Fruit fly (Drosophila melanogaster): Measurements from ENCODE around the gene Lgr4.

Gene Lgr4

DNA sequence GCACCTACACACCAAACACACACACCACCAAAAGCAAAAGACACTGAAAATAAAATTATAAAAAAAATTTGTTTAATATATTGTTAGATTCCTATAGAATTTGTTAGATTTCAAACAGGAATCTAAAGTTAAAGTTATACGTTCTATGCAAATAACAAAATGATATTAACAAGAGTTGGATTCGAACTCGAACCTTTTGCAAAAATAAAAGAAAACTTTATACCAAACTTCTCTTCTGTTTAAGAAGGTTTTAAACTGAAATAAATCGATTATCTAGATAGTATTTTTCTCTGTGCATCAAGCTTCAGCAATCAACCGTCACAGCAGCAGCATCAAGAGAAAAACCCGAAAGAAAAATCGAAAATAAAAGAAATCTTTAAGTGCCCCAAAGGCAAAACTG lies 37.5 kb upstream of the Lgr4 start (continued):
- TF ChIP-seq Hr3 (GFP tag; optimal IDR thresholded peaks at IDR 0.05) (no peak), C15 (GFP tag; IDR thresholded peaks at IDR 0.05) (no peak), toy (GFP tag; IDR thresholded peaks at IDR 0.05) (no peak), E2f2 (GFP tag; IDR thresholded peaks at IDR 0.05) (no peak), ham (GFP tag; IDR thresholded peaks at IDR 0.05) (no peak), bowl (GFP tag; IDR thresholded peaks at IDR 0.05) (no peak), Dref (GFP tag; IDR thresholded peaks at IDR 0.05) (no peak), Optix (GFP tag; IDR thresholded peaks at IDR 0.05) (no peak), NC2β (GFP tag; optimal IDR thresholded peaks at IDR 0.05) (no peak), emc (GFP tag; optimal IDR thresholded peaks at IDR 0.05) (no peak), CG17361 (GFP tag; IDR thresholded peaks at IDR 0.05) (peak; percentile 77; the same call in 2 of the 3 replicates), CG30403 (GFP tag; optimal IDR thresholded peaks at IDR 0.05) (peak; percentile 38), CG8388 (GFP tag; optimal IDR thresholded peaks at IDR 0.05) (peak; percentile 49), CG31388 (GFP tag; optimal IDR thresholded peaks at IDR 0.05) (no peak), gfzf (GFP tag; optimal IDR thresholded peaks at IDR 0.05) (no peak), tx (GFP tag; optimal IDR thresholded peaks at IDR 0.05) (no peak), Hr51 (GFP tag; optimal IDR thresholded peaks at IDR 0.05) (peak in 1 of 2 experiments; percentile 66), schlank (tag; optimal IDR thresholded peaks at IDR 0.05) (no peak), CG11093 (GFP tag; IDR thresholded peaks at IDR 0.05) (no peak), CG32767 (GFP tag; IDR thresholded peaks at IDR 0.05) (no peak), odd (GFP tag; optimal IDR thresholded peaks at IDR 0.05) (no peak), tgo (GFP tag; IDR thresholded peaks at IDR 0.05) (no peak), Poxn (GFP tag; IDR thresholded peaks at IDR 0.05) (no peak), corto (GFP tag; optimal IDR thresholded peaks at IDR 0.05) (no peak), ranshi (GFP tag; IDR thresholded peaks at IDR 0.05) (no peak), CG7928 (GFP tag; optimal IDR thresholded peaks at IDR 0.05) (no peak), CG2199 (GFP tag; IDR thresholded peaks at IDR 0.05) (no peak), Oli (tag; optimal IDR thresholded peaks at IDR 0.05) (peak; percentile 56), CG4424 (GFP tag; optimal IDR thresholded peaks at IDR 0.05) (peak; percentile 30), Sox102F (GFP tag; optimal IDR thresholded peaks at IDR 0.05) (peak; percentile 72), br (optimal IDR thresholded peaks at IDR 0.05) (no peak), phol (tag; optimal IDR thresholded peaks at IDR 0.05) (peak; percentile 63), gro (GFP tag; optimal IDR thresholded peaks at IDR 0.05) (no peak), wek (GFP tag; optimal IDR thresholded peaks at IDR 0.05) (no peak), CG9215 (GFP tag; IDR thresholded peaks at IDR 0.05) (no peak), mld (GFP tag; IDR thresholded peaks at IDR 0.05; ENCODE audit: partially characterized antibody) (no peak), Ssrp (tag; optimal IDR thresholded peaks at IDR 0.05) (peak; percentile 44), CG2712 (tag; optimal IDR thresholded peaks at IDR 0.05) (peak; percentile 76), Hr39 (optimal IDR thresholded peaks at IDR 0.05) (no peak), Dek (tag; optimal IDR thresholded peaks at IDR 0.05) (no peak), CG2120 (GFP tag; optimal IDR thresholded peaks at IDR 0.05) (no peak), sqz (GFP tag; optimal IDR thresholded peaks at IDR 0.05) (no peak), lab (GFP tag; optimal IDR thresholded peaks at IDR 0.05) (peak; percentile 18), sim (GFP tag; IDR thresholded peaks at IDR 0.05) (no peak), Aef1 (GFP tag; IDR thresholded peaks at IDR 0.05) (no peak), ATbp (GFP tag; optimal IDR thresholded peaks at IDR 0.05) (peak; percentile 16), CG1024 (GFP tag; IDR thresholded peaks at IDR 0.05) (no peak), Nf-YB (GFP tag; optimal IDR thresholded peaks at IDR 0.05) (no peak), Drgx (GFP tag; IDR thresholded peaks at IDR 0.05) (peak; percentile 55; the same call in 1 of the 2 replicates), danr (GFP tag; IDR thresholded peaks at IDR 0.05) (no peak), abd-A (tag; optimal IDR thresholded peaks at IDR 0.05) (no peak), Dip2 (GFP tag; IDR thresholded peaks at IDR 0.05) (no peak), CG2129 (GFP tag; IDR thresholded peaks at IDR 0.05; ENCODE audit: partially characterized antibody) (no peak)

Data from whole organism, embryonic.